Worm (Caenorhabditis elegans): ENCODE results near the gene ZK1290.5.

DNA sequence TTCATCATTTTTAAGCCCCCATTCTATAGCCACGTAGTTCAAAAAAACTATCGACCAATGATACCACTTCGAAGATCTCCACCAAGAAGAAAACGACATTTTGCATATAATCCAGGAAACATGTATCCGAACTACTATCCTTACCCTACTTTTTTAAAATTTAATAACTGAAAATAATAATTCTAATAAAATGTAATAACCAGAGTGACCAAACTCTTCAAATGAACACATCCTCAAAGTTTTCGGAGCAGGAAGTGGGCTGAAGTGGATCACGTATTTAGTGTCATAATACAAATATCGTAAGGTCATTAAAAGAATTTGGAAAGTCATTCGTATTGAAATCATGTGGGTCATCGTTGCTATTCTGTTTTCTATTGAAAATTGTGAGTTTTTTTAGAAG is 48.0 kb downstream of the ZK1290.5 start, which contains the start of gene F35D2.6:
- TF ChIP-seq unc-39 (tag; optimal IDR thresholded peaks at IDR 0.05) (no peak), ceh-82 (tag; optimal IDR thresholded peaks at IDR 0.05) (no peak), arid-1 (GFP tag; conservative IDR thresholded peaks at IDR 0.05) (no peak), aha-1 (tag) (no peak), mxl-3 (GFP tag; optimal IDR thresholded peaks at IDR 0.05) (no peak), ces-1 (GFP tag; optimal IDR thresholded peaks at IDR 0.05) (no peak), lin-15B (tag; optimal IDR thresholded peaks at IDR 0.05) (no peak), Y75B8A.6 (GFP tag; IDR thresholded peaks at IDR 0.05) (no peak), mdl-1 (tag; optimal IDR thresholded peaks at IDR 0.05) (no peak), fkh-10 (GFP tag; optimal IDR thresholded peaks at IDR 0.05) (no peak), egl-27 (tag; optimal IDR thresholded peaks at IDR 0.05) (no peak), T20F7.1 (GFP tag; optimal IDR thresholded peaks at IDR 0.05) (no peak)
